Fruit fly (Drosophila melanogaster) whole organism, embryonic: ENCODE measurements around the gene Pph13.

Source experiments
- Atf3 ChIP-seq: fragments of 200-800 bp; sonication (Bioruptor generic); optimal IDR thresholded peaks from 3 replicates; lab custom pipeline; 2016; ENCODE audit warnings: missing biosample characterization, missing genetic modification characterization
- CG1024 ChIP-seq: fragments of 200-800 bp; sonication (Bioruptor generic); IDR thresholded peaks from 2 replicates; pipeline ENCODE4 v1.3.6; 2022; ENCODE audit warnings: missing biosample characterization, missing genetic modification characterization
- CG10274 ChIP-seq: fragments of 200-800 bp; sonication (Bioruptor generic); optimal IDR thresholded peaks from 3 replicates; lab custom pipeline; 2017; ENCODE audit warnings: missing biosample characterization, mild to moderate bottlenecking, missing genetic modification characterization
- CG12071 ChIP-seq: fragments of 200-800 bp; sonication (Bioruptor generic); optimal IDR thresholded peaks from 3 replicates; lab custom pipeline; 2018; ENCODE audit warnings: missing biosample characterization, mild to moderate bottlenecking, missing genetic modification characterization
- CG1233 ChIP-seq: fragments of 200-800 bp; sonication (Bioruptor generic); optimal IDR thresholded peaks from 4 replicates; lab custom pipeline; 2018; ENCODE audit warnings: missing biosample characterization, mild to moderate bottlenecking, missing genetic modification characterization
- CG13775 ChIP-seq: fragments of 200-800 bp; sonication (Bioruptor generic); optimal IDR thresholded peaks from 3 replicates; lab custom pipeline; 2017; ENCODE audit warnings: missing biosample characterization, mild to moderate bottlenecking, missing genetic modification characterization
- CG14014 ChIP-seq: fragments of 200-800 bp; sonication (Bioruptor generic); IDR thresholded peaks from 2 replicates; pipeline ENCODE4 v1.3.6; 2022; ENCODE audit warnings: missing biosample characterization, missing genetic modification characterization
- CG15514 ChIP-seq: fragments of 200-800 bp; sonication (Bioruptor generic); optimal IDR thresholded peaks from 3 replicates; lab custom pipeline; 2017; ENCODE audit warnings: missing biosample characterization, missing genetic modification characterization, mild to moderate bottlenecking, moderate library complexity, missing genetic modification reagents
- CG1647 ChIP-seq: fragments of 200-800 bp; sonication (Bioruptor generic); optimal IDR thresholded peaks from 3 replicates; lab custom pipeline; 2016; ENCODE audit warnings: missing biosample characterization, missing genetic modification characterization
- CG16815 ChIP-seq: fragments of 200-800 bp; sonication (Bioruptor generic); optimal IDR thresholded peaks from 3 replicates; lab custom pipeline; 2017; ENCODE audit warnings: missing biosample characterization, mild to moderate bottlenecking, missing genetic modification characterization
- CG17385 ChIP-seq: fragments of 200-800 bp; sonication (Bioruptor generic); optimal IDR thresholded peaks from 3 replicates; lab custom pipeline; 2018; ENCODE audit warnings: missing biosample characterization, mild to moderate bottlenecking, missing genetic modification characterization
- CG18011 ChIP-seq: fragments of 200-800 bp; sonication (Bioruptor generic); optimal IDR thresholded peaks from 2 replicates; lab custom pipeline; 2017; ENCODE audit warnings: missing biosample characterization, missing genetic modification characterization, mild to moderate bottlenecking, moderate library complexity, missing genotype
- CG2875 ChIP-seq: fragments of 200-800 bp; sonication (Bioruptor generic); optimal IDR thresholded peaks from 2 replicates; lab custom pipeline; 2017; ENCODE audit warnings: missing biosample characterization, mild to moderate bottlenecking, missing genetic modification characterization, missing genetic modification reagents
- CG3163 ChIP-seq: fragments of 200-800 bp; sonication (Bioruptor generic); optimal IDR thresholded peaks from 3 replicates; lab custom pipeline; 2016; ENCODE audit warnings: missing biosample characterization, missing genetic modification characterization
- CG43689 ChIP-seq: fragments of 200-800 bp; sonication (Bioruptor generic); IDR thresholded peaks from 2 replicates; pipeline ENCODE4 v1.3.6; 2022; ENCODE audit warnings: missing biosample characterization, missing genetic modification characterization
- CrebB ChIP-seq: fragments of 200-800 bp; sonication (Bioruptor generic); optimal IDR thresholded peaks from 3 replicates; lab custom pipeline; 2018; ENCODE audit warnings: missing biosample characterization, mild to moderate bottlenecking, missing genetic modification characterization
- Deaf1 ChIP-seq: fragments of 200-800 bp; optimal IDR thresholded peaks from 3 replicates; lab custom pipeline; 2019; ENCODE audit warnings: missing biosample characterization, mild to moderate bottlenecking, missing genetic modification characterization, moderate library complexity
- Drgx ChIP-seq: fragments of 200-800 bp; sonication (Bioruptor generic); IDR thresholded peaks from 2 replicates; pipeline ENCODE4 v1.3.6; 2022; ENCODE audit warnings: missing biosample characterization, missing genetic modification characterization
- E2f2 ChIP-seq: fragments of 200-800 bp; sonication (Bioruptor generic); IDR thresholded peaks from 2 replicates; pipeline ENCODE4 v1.3.6; 2022; ENCODE audit warnings: missing biosample characterization, missing genetic modification characterization
- HmgZ ChIP-seq: fragments of 200-800 bp; sonication (Bioruptor generic); optimal IDR thresholded peaks from 2 replicates; lab custom pipeline; 2018; ENCODE audit warnings: missing biosample characterization, mild to moderate bottlenecking, missing genetic modification characterization
- Hmr ChIP-seq: fragments of 200-800 bp; sonication (Bioruptor generic); optimal IDR thresholded peaks from 3 replicates; lab custom pipeline; 2017; ENCODE audit warnings: mild to moderate bottlenecking, missing biosample characterization, missing genetic modification reagents, missing genetic modification characterization
- Meics ChIP-seq: fragments of 200-800 bp; sonication (Bioruptor generic); optimal IDR thresholded peaks from 2 replicates; lab custom pipeline; 2017; ENCODE audit warnings: missing biosample characterization, mild to moderate bottlenecking, missing genetic modification characterization
- NC2α ChIP-seq: fragments of 200-800 bp; sonication (Bioruptor generic); optimal IDR thresholded peaks from 2 replicates; lab custom pipeline; 2016; ENCODE audit warnings: missing biosample characterization, missing genetic modification characterization
- NFAT ChIP-seq: fragments of 200-800 bp; sonication (Bioruptor generic); IDR thresholded peaks from 2 replicates; pipeline ENCODE4 v1.3.6; 2022; ENCODE audit warnings: missing biosample characterization, missing genetic modification characterization
- PHDP ChIP-seq: fragments of 200-800 bp; sonication (Bioruptor generic); optimal IDR thresholded peaks from 3 replicates; lab custom pipeline; 2018; ENCODE audit warnings: missing biosample characterization, mild to moderate bottlenecking, missing genetic modification characterization, moderate library complexity
- Ravus ChIP-seq: fragments of 200-800 bp; sonication (Bioruptor generic); IDR thresholded peaks from 2 replicates; pipeline ENCODE4 v1.3.6; 2022; ENCODE audit warnings: missing biosample characterization, missing genetic modification characterization
- Ssrp ChIP-seq: fragments of 200-800 bp; sonication (Bioruptor generic); optimal IDR thresholded peaks from 2 replicates; lab custom pipeline; 2018; ENCODE audit warnings: missing biosample characterization, mild to moderate bottlenecking, missing genetic modification characterization, moderate library complexity
- cad ChIP-seq: fragments of >200 bp; optimal IDR thresholded peaks from 2 replicates; lab custom pipeline; 2017; ENCODE audit warnings: missing biosample characterization, missing genetic modification characterization
- cato ChIP-seq: fragments of 200-800 bp; sonication (Bioruptor generic); optimal IDR thresholded peaks from 2 replicates; lab custom pipeline; 2016; ENCODE audit warnings: missing biosample characterization, missing genetic modification characterization, borderline replicate concordance
- chm ChIP-seq: fragments of 200-800 bp; sonication (Bioruptor generic); IDR thresholded peaks from 2 replicates; pipeline ENCODE4 v1.3.6; 2022; ENCODE audit warnings: missing biosample characterization, missing genetic modification characterization
- chn ChIP-seq: fragments of 200-800 bp; sonication (Bioruptor generic); optimal IDR thresholded peaks from 2 replicates; lab custom pipeline; 2016; ENCODE audit warnings: missing biosample characterization, missing genetic modification characterization
- crc ChIP-seq: fragments of 200-800 bp; sonication (Bioruptor generic); optimal IDR thresholded peaks from 2 replicates; lab custom pipeline; 2016; ENCODE audit warnings: missing biosample characterization, missing genetic modification characterization
- dimm ChIP-seq: fragments of 200-800 bp; sonication (Bioruptor generic); IDR thresholded peaks from 2 replicates; pipeline ENCODE4 v1.3.6; 2022; ENCODE audit warnings: missing biosample characterization, missing genetic modification characterization
- dpn ChIP-seq, 2 experiments: fragments of 200-800 bp; sonication (Bioruptor generic); optimal IDR thresholded peaks; 3 replicates each; lab custom pipeline; 2016; ENCODE audit warnings: missing biosample characterization in 2 of 2, missing genetic modification characterization in 2 of 2
- fd96Cb ChIP-seq: fragments of 200-800 bp; sonication (Bioruptor generic); optimal IDR thresholded peaks from 2 replicates; lab custom pipeline; 2018; ENCODE audit warnings: missing biosample characterization, mild to moderate bottlenecking, missing genetic modification characterization, moderate library complexity
- gsb-n ChIP-seq: fragments of 200-800 bp; sonication (Bioruptor generic); optimal IDR thresholded peaks from 3 replicates; lab custom pipeline; 2018; ENCODE audit warnings: missing biosample characterization, mild to moderate bottlenecking, missing genetic modification characterization
- h ChIP-seq: fragments of >200 bp; optimal IDR thresholded peaks from 2 replicates; lab custom pipeline; 2017
- hb ChIP-seq: fragments of 200-800 bp; sonication (Bioruptor generic); IDR thresholded peaks from 3 replicates; pipeline ENCODE4 v1.3.6; 2022; ENCODE audit warnings: missing biosample characterization, missing genetic modification characterization; ENCODE audit not compliant: partially characterized antibody
- inv ChIP-seq: fragments of 200-800 bp; sonication (Bioruptor generic); IDR thresholded peaks from 2 replicates; pipeline ENCODE4 v1.3.6; 2022; ENCODE audit warnings: missing biosample characterization, missing genetic modification characterization; ENCODE audit not compliant: partially characterized antibody
- jigr1 ChIP-seq: fragments of 200-800 bp; sonication (Bioruptor generic); IDR thresholded peaks from 3 replicates; pipeline ENCODE4 v1.3.6; 2022; ENCODE audit warnings: missing biosample characterization, missing genetic modification characterization
- lola ChIP-seq, 3 experiments: fragments of >200 bp in 2 of 3; fragments of 200-800 bp in 1 of 3; sonication (Bioruptor generic) in 1 of 3; optimal IDR thresholded peaks; 2 replicates each; lab custom pipeline; 2017 to 2019; ENCODE audit warnings: missing biosample characterization in 3 of 3, missing genetic modification characterization in 3 of 3, mild to moderate bottlenecking in 1 of 3, moderate library complexity in 1 of 3
- lov ChIP-seq, 2 experiments: fragments of 200-800 bp in 1 of 2; fragments of >200 bp in 1 of 2; sonication (Bioruptor generic) in 1 of 2; IDR thresholded peaks in 1 of 2; optimal IDR thresholded peaks in 1 of 2; 2 replicates in 1 of 2; 3 replicates in 1 of 2; pipeline versions ENCODE4 v1.3.6 to Lab custom; 2017 to 2022; ENCODE audit warnings: missing biosample characterization in 1 of 2, missing genetic modification characterization in 1 of 2
- nmo ChIP-seq: fragments of 200-800 bp; sonication (Bioruptor generic); optimal IDR thresholded peaks from 2 replicates; lab custom pipeline; 2018; ENCODE audit warnings: missing biosample characterization, mild to moderate bottlenecking, missing genetic modification characterization, moderate library complexity
- pb ChIP-seq: fragments of 200-800 bp; sonication (Bioruptor generic); optimal IDR thresholded peaks from 3 replicates; lab custom pipeline; 2016; ENCODE audit warnings: missing biosample characterization, missing genetic modification characterization
- pho ChIP-seq: fragments of 200-800 bp; sonication (Bioruptor generic); optimal IDR thresholded peaks from 2 replicates; lab custom pipeline; 2016; ENCODE audit warnings: missing biosample characterization, missing genetic modification characterization
- phol ChIP-seq: fragments of 200-800 bp; sonication (Bioruptor generic); optimal IDR thresholded peaks from 3 replicates; lab custom pipeline; 2018; ENCODE audit warnings: missing biosample characterization, mild to moderate bottlenecking, missing genetic modification characterization, moderate library complexity
- psq ChIP-seq: fragments of 200-800 bp; sonication (Bioruptor generic); optimal IDR thresholded peaks from 2 replicates; lab custom pipeline; 2017; ENCODE audit warnings: missing biosample characterization, missing genetic modification characterization
- ro ChIP-seq: fragments of 200-800 bp; sonication (Bioruptor generic); IDR thresholded peaks from 2 replicates; pipeline ENCODE4 v1.3.6; 2022; ENCODE audit warnings: missing biosample characterization, missing genetic modification characterization
- sd ChIP-seq: fragments of 200-800 bp; sonication (Bioruptor generic); optimal IDR thresholded peaks from 3 replicates; lab custom pipeline; 2018; ENCODE audit warnings: missing biosample characterization, mild to moderate bottlenecking, missing genetic modification characterization, moderate library complexity
- sens ChIP-seq: fragments of 200-800 bp; sonication (Bioruptor generic); peaks from one replicate; lab custom pipeline; 2016; ENCODE audit warnings: missing biosample characterization, missing genetic modification characterization
- tna ChIP-seq: fragments of 200-800 bp; sonication (Bioruptor generic); IDR thresholded peaks from 2 replicates; pipeline ENCODE4 v1.3.6; 2022; ENCODE audit warnings: missing biosample characterization, missing genetic modification characterization; ENCODE audit not compliant: partially characterized antibody

Pph13 gene

dm6 chr2L:606165-606564 is 28.9 kb downstream of the Pph13 start (continued):
- TF ChIP-seq tna (GFP tag; lab: Robert Waterston, UW) (no peak), CG3163 (GFP tag; lab: Kevin White, UChicago) (no peak), pb (GFP tag; lab: Kevin White, UChicago) (no peak), lov (optimal IDR thresholded peaks at IDR 0.05; lab: Kevin White, UChicago) (no peak), lov (GFP tag; IDR thresholded peaks at IDR 0.05; lab: Robert Waterston, UW) (0 out of 3 replicates have a peak, but pooled peaks have one; percentile 51), dimm (GFP tag; lab: Robert Waterston, UW) (no peak), nmo (GFP tag; lab: Kevin White, UChicago) (peak; percentile 22), phol (tag; lab: Kevin White, UChicago) (peak; percentile 57), fd96Cb (tag; lab: Kevin White, UChicago) (peak; percentile 45), crc (GFP tag; lab: Kevin White, UChicago) (no peak), Drgx (GFP tag; lab: Robert Waterston, UW) (peak; percentile 92), Deaf1 (no peak), cato (GFP tag; lab: Kevin White, UChicago) (peak; percentile 16), Atf3 (peak; percentile 20), ro (no peak), CG10274 (GFP tag; lab: Kevin White, UChicago) (no peak), cad (GFP tag; lab: Kevin White, UChicago) (no peak), sens (GFP tag; lab: Kevin White, UChicago) (peak; percentile 75), sd (tag; lab: Kevin White, UChicago) (no peak), gsb-n (peak; percentile 35), CG1024 (GFP tag; lab: Robert Waterston, UW) (0 out of 2 replicates have a peak, but pooled peaks have one; percentile 14), CG17385 (GFP tag; lab: Kevin White, UChicago) (peak; percentile 31), lola (GFP tag; optimal IDR thresholded peaks at IDR 0.05; lab: Kevin White, UChicago) (peak in 1 of 3 experiments; percentile 56), jigr1 (GFP tag; lab: Robert Waterston, UW) (no peak), chm (no peak; the same call in 1 of the 2 replicates), inv (GFP tag; lab: Robert Waterston, UW) (no peak), CG13775 (peak; percentile 36), Ravus (GFP tag; lab: Robert Waterston, UW) (no peak), NFAT (GFP tag; lab: Robert Waterston, UW) (no peak), CG12071 (GFP tag; lab: Kevin White, UChicago) (no peak), Ssrp (tag; lab: Kevin White, UChicago) (peak; percentile 44), Meics (GFP tag; lab: Kevin White, UChicago) (no peak), CG1233 (peak; percentile 5), CG18011 (GFP tag; lab: Kevin White, UChicago) (no peak), pho (no peak), h (lab: Kevin White, UChicago) (no peak), CG1647 (GFP tag; lab: Kevin White, UChicago) (no peak), CG2875 (no peak), dpn (GFP tag; optimal IDR thresholded peaks at IDR 0.05; lab: Kevin White, UChicago) (peak in 1 of 2 experiments; percentile 29), psq (GFP tag; lab: Kevin White, UChicago) (no peak), chn (GFP tag; lab: Kevin White, UChicago) (peak; percentile 60), E2f2 (GFP tag; lab: Robert Waterston, UW) (peak; percentile 17; the same call in 1 of the 2 replicates), CG43689 (no peak), NC2α (GFP tag; lab: Kevin White, UChicago) (no peak), PHDP (no peak), CG16815 (GFP tag; lab: Kevin White, UChicago) (peak; percentile 67), hb (GFP tag; lab: Robert Waterston, UW) (no peak), CrebB (tag; lab: Kevin White, UChicago) (no peak), CG15514 (GFP tag; lab: Kevin White, UChicago) (no peak), HmgZ (no peak), Hmr (GFP tag; lab: Kevin White, UChicago) (no peak), CG14014 (0 out of 2 replicates have a peak, but pooled peaks have one; percentile 12)
